Fruit fly (Drosophila melanogaster) whole organism, prepupa: ENCODE results near the gene CG33702.
A peak's percentile ranks its signal among the peaks of the same experiment; 100 is the strongest.

Experiments used
- CG6792 ChIP-seq: fragments of 200-800 bp; sonication (Bioruptor generic); optimal IDR thresholded peaks from 3 replicates; lab custom pipeline; 2016; ENCODE audit warnings: missing biosample characterization, missing genetic modification characterization
- CG6808 ChIP-seq: fragments of 200-800 bp; sonication (Bioruptor generic); optimal IDR thresholded peaks from 3 replicates; lab custom pipeline; 2017; ENCODE audit warnings: missing biosample characterization, missing genetic modification characterization, mild to moderate bottlenecking, moderate library complexity, missing genetic modification reagents
- CG6854 ChIP-seq: fragments of 200-800 bp; sonication (Bioruptor generic); optimal IDR thresholded peaks from 2 replicates; lab custom pipeline; 2017; ENCODE audit warnings: missing biosample characterization, mild to moderate bottlenecking, missing genetic modification characterization
- Hr38 ChIP-seq: sonication (Bioruptor generic); optimal IDR thresholded peaks from 2 replicates; lab custom pipeline; 2016; ENCODE audit warnings: missing biosample characterization, missing genetic modification characterization
- Hr39 ChIP-seq: fragments of 200-800 bp; sonication (Bioruptor generic); optimal IDR thresholded peaks from 2 replicates; lab custom pipeline; 2016; ENCODE audit warnings: missing biosample characterization, missing genetic modification characterization
- net ChIP-seq: fragments of 200-800 bp; sonication (Bioruptor generic); optimal IDR thresholded peaks from 3 replicates; lab custom pipeline; 2016; ENCODE audit warnings: missing biosample characterization, missing genetic modification characterization
- pdm3 ChIP-seq: fragments of 200-800 bp; sonication (Bioruptor generic); optimal IDR thresholded peaks from 3 replicates; lab custom pipeline; 2016; ENCODE audit warnings: missing biosample characterization, missing genetic modification characterization

- TF ChIP-seq Hr39 (GFP tag; lab: Kevin White, UChicago), result no peak
- TF ChIP-seq CG6854, result peak; percentile 89
- peak; percentile 47 for TF ChIP-seq net
- TF ChIP-seq pdm3 (GFP tag; lab: Kevin White, UChicago), result no peak
- TF ChIP-seq CG6792 (GFP tag; lab: Kevin White, UChicago), result no peak
- TF ChIP-seq Hr38 (GFP tag; lab: Kevin White, UChicago), result no peak
- no peak for TF ChIP-seq CG6808 (GFP tag; lab: Kevin White, UChicago)
Measured at dm6 chr3L:9546875-9547324, 33.7 kb upstream of the CG33702 start, which contains the start of gene CG42673.
